Worm (Caenorhabditis elegans): ENCODE measurements around the gene trip-4.

- no peak for TF ChIP-seq him-1 (tag; optimal IDR thresholded peaks at IDR 0.05)
- no peak for TF ChIP-seq dao-5 (tag; optimal IDR thresholded peaks at IDR 0.05)
These were observed 19.1 kb downstream of the trip-4 start, which contains the start of gene Y53F4B.17 for ce11 chrII:15058282-15058681.

Data from whole organism, L4/young adult.